Fruit fly (Drosophila melanogaster): ENCODE data around the gene spo.

Gene spo

DNA sequence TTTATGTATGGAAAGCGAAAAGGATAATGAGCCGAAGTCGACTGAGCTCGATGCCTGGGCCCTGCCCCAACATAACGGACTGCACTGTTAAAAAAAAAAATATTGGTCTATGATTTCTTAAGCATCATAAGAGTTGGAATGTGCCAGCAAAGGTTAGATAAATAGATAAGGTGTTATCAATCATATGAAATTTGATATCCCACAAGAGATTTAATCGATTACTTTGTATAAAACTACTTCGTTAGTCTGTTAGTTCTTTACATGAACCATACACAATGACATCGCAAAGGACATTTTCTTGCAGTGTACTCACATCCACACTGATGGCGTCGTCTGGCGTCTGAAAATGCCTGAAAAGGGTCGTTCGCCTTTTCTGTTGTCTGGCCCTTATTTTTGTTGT is 45.1 kb upstream of the spo start (continued):
- TF ChIP-seq CG8632 (GFP tag; optimal IDR thresholded peaks at IDR 0.05): peak; percentile 44
- TF ChIP-seq Blimp-1 (GFP tag; optimal IDR thresholded peaks at IDR 0.05): peak; percentile 51
- peak; percentile 44 for TF ChIP-seq CG10631 (GFP tag; optimal IDR thresholded peaks at IDR 0.05)
- TF ChIP-seq Sox15 (GFP tag; optimal IDR thresholded peaks at IDR 0.05): peak; percentile 20
- TF ChIP-seq ss (GFP tag; optimal IDR thresholded peaks at IDR 0.05): peak; percentile 19 to 65
- peak; percentile 32 for TF ChIP-seq CG9139 (GFP tag; optimal IDR thresholded peaks at IDR 0.05)
- TF ChIP-seq lz (GFP tag; optimal IDR thresholded peaks at IDR 0.05): peak; percentile 71

DNA sequence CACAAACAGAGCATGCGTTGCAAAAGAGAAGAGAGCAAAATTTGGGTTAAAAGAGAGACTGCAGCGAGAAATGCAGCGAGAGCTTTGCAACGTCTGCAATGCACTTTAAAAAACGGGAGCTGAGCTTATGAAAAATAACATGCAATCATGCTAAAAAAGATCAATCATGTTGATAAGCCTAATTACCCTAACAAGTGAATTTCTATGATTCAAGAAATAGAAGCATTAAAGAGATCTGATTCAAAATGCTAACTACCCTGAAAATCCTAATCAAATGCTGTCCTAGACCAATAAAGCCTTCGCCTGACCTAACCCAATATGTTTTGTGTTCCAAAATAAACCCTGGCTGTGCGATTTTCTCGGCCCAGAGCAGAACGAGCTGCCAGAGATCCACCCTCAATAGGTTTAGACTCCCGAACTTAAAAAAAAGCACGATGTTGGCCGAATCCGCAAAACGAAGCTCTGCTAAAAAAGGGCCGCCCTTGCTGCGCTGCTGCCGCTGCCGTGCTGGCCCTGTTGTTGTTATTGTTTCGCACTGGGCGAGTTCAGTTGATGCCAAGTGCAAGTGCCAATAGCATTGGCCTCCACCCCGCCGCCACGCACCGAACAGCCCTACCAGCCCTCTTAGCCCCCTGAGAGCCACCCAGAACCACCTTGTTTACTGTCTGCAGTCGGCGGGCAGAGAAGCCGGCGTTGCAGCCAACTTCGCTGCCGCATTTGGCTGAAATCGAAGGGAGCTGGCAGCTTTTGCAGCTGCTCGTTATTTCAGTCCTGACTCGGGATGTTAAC is 43.1 kb upstream of the spo start:
- peak; percentile 13 for TF ChIP-seq Smox (GFP tag; optimal IDR thresholded peaks at IDR 0.05)
- TF ChIP-seq CG4318 (GFP tag; optimal IDR thresholded peaks at IDR 0.05): peak; percentile 6
- TF ChIP-seq CG6792 (GFP tag; optimal IDR thresholded peaks at IDR 0.05): peak; percentile 36
- no peak for TF ChIP-seq Hr38 (GFP tag; optimal IDR thresholded peaks at IDR 0.05)
- TF ChIP-seq fd85E (GFP tag; optimal IDR thresholded peaks at IDR 0.05): no peak
- peak; percentile 21 for TF ChIP-seq Sox15 (GFP tag; optimal IDR thresholded peaks at IDR 0.05)
- TF ChIP-seq fd59A (GFP tag; optimal IDR thresholded peaks at IDR 0.05): peak; percentile 12
- peak; percentile 19 for TF ChIP-seq lz (GFP tag; optimal IDR thresholded peaks at IDR 0.05)
- TF ChIP-seq CG3032 (tag; optimal IDR thresholded peaks at IDR 0.05): peak; percentile 39
- peak in 1 of 2 experiments; percentile 41 for TF ChIP-seq ss (GFP tag; optimal IDR thresholded peaks at IDR 0.05)
- no peak for TF ChIP-seq Eip93F (GFP tag; optimal IDR thresholded peaks at IDR 0.05)
- TF ChIP-seq esn (GFP tag; optimal IDR thresholded peaks at IDR 0.05): peak; percentile 18
- TF ChIP-seq CG7368 (GFP tag; optimal IDR thresholded peaks at IDR 0.05): no peak
- TF ChIP-seq Sox14 (GFP tag; optimal IDR thresholded peaks at IDR 0.05): peak; percentile 50
- peak; percentile 21 for TF ChIP-seq dac (GFP tag; optimal IDR thresholded peaks at IDR 0.05)
- peak; percentile 34; the same call in 1 of the 3 replicates for TF ChIP-seq eg (GFP tag; IDR thresholded peaks at IDR 0.05)
- no peak for TF ChIP-seq vri (GFP tag; optimal IDR thresholded peaks at IDR 0.05)
- TF ChIP-seq CG6854 (GFP tag; optimal IDR thresholded peaks at IDR 0.05): no peak
- peak; percentile 55 for TF ChIP-seq CG3919 (GFP tag; optimal IDR thresholded peaks at IDR 0.05)
- TF ChIP-seq dsx (GFP tag; optimal IDR thresholded peaks at IDR 0.05; ENCODE audit: poor library complexity, severe bottlenecking): peak; percentile 9
- peak; percentile 52 for TF ChIP-seq OdsH (GFP tag; optimal IDR thresholded peaks at IDR 0.05)
- peak; percentile 14 for TF ChIP-seq CG11762 (GFP tag; optimal IDR thresholded peaks at IDR 0.05; ENCODE audit: insufficient read depth)
- no peak for TF ChIP-seq CG6276 (GFP tag; optimal IDR thresholded peaks at IDR 0.05)
- TF ChIP-seq CG10669 (GFP tag; optimal IDR thresholded peaks at IDR 0.05): peak; percentile 34
- peak; percentile 7 for TF ChIP-seq Eip75B (GFP tag; optimal IDR thresholded peaks at IDR 0.05)
- no peak for TF ChIP-seq CG16779 (tag; optimal IDR thresholded peaks at IDR 0.05)
- TF ChIP-seq CG6808 (GFP tag; optimal IDR thresholded peaks at IDR 0.05): peak; percentile 33
- peak; percentile 31 for TF ChIP-seq spab (GFP tag; optimal IDR thresholded peaks at IDR 0.05)
- TF ChIP-seq CG34406 (GFP tag; optimal IDR thresholded peaks at IDR 0.05): peak; percentile 29
- peak; percentile 55 for TF ChIP-seq CG32006 (GFP tag; optimal IDR thresholded peaks at IDR 0.05)
- peak; percentile 56 for TF ChIP-seq CG15336 (GFP tag; IDR thresholded peaks at IDR 0.05)
- peak; percentile 53 for TF ChIP-seq Ets96B (tag; optimal IDR thresholded peaks at IDR 0.05)
- TF ChIP-seq topi (GFP tag; optimal IDR thresholded peaks at IDR 0.05): peak; percentile 8
- TF ChIP-seq CG8632 (GFP tag; optimal IDR thresholded peaks at IDR 0.05): peak; percentile 7
- peak; percentile 44; the same call in 2 of the 3 replicates for TF ChIP-seq CG6163 (GFP tag; IDR thresholded peaks at IDR 0.05)
- no peak for TF ChIP-seq Lpt (GFP tag; optimal IDR thresholded peaks at IDR 0.05)
- peak; percentile 64 for TF ChIP-seq CG10631 (GFP tag; optimal IDR thresholded peaks at IDR 0.05)
- TF ChIP-seq Sox102F (GFP tag; optimal IDR thresholded peaks at IDR 0.05): no peak
- no peak for TF ChIP-seq fkh (GFP tag; optimal IDR thresholded peaks at IDR 0.05)
- TF ChIP-seq acj6 (GFP tag; optimal IDR thresholded peaks at IDR 0.05): peak; percentile 36
- no peak for TF ChIP-seq CG1621 (tag; optimal IDR thresholded peaks at IDR 0.05)
- peak; percentile 52; the same call in 2 of the 3 replicates for TF ChIP-seq CG8119 (GFP tag; IDR thresholded peaks at IDR 0.05)
- TF ChIP-seq Ets21C (GFP tag; optimal IDR thresholded peaks at IDR 0.05): no peak
- TF ChIP-seq Hr39 (GFP tag; optimal IDR thresholded peaks at IDR 0.05): peak; percentile 18
- TF ChIP-seq Hr4 (GFP tag; optimal IDR thresholded peaks at IDR 0.05): peak; percentile 54
